Fruit fly (Drosophila melanogaster) whole organism, wandering third instar larva: Measurements from ENCODE around the gene dpr18.

ENCODE experiments used
- Abd-B ChIP-seq: fragments of >200 bp; optimal IDR thresholded peaks from 2 replicates; lab custom pipeline; 2017; ENCODE audit warnings: missing biosample characterization, missing genetic modification characterization
- CG32264 ChIP-seq: fragments of 200-800 bp; sonication (Bioruptor generic); optimal IDR thresholded peaks from 2 replicates; lab custom pipeline; 2016; ENCODE audit warnings: missing biosample characterization, missing genetic modification characterization
- CG9705 ChIP-seq: fragments of 200-800 bp; sonication (Bioruptor generic); optimal IDR thresholded peaks from 2 replicates; lab custom pipeline; 2018; ENCODE audit warnings: missing biosample characterization, mild to moderate bottlenecking, missing genetic modification characterization
- CrebA ChIP-seq: fragments of 200-800 bp; sonication (Bioruptor generic); optimal IDR thresholded peaks from 2 replicates; lab custom pipeline; 2016; ENCODE audit warnings: missing biosample characterization, mild to moderate bottlenecking, missing genetic modification characterization, borderline replicate concordance
- Dfd ChIP-seq: fragments of >200 bp; optimal IDR thresholded peaks from 2 replicates; lab custom pipeline; 2017; ENCODE audit warnings: missing biosample characterization, missing genetic modification characterization
- Dif ChIP-seq: fragments of 200-275, 200-300 bp; sonication (Bioruptor generic); optimal IDR thresholded peaks from 2 replicates; lab custom pipeline; 2018; ENCODE audit warnings: missing biosample characterization, missing genetic modification characterization; ENCODE audit not compliant: partially characterized antibody
- GATAd ChIP-seq: sonication (Bioruptor generic); optimal IDR thresholded peaks from 2 replicates; lab custom pipeline; 2016; ENCODE audit warnings: missing biosample characterization, missing genetic modification characterization
- HLH106 ChIP-seq: fragments of 200-800 bp; optimal IDR thresholded peaks from 3 replicates; lab custom pipeline; 2019; ENCODE audit warnings: missing biosample characterization, mild to moderate bottlenecking, missing genetic modification characterization, moderate library complexity
- Hnf4 ChIP-seq: fragments of 200-800 bp; sonication (Bioruptor generic); optimal IDR thresholded peaks from 2 replicates; lab custom pipeline; 2016; ENCODE audit warnings: missing biosample characterization, mild to moderate bottlenecking, missing genetic modification characterization
- Hr78 ChIP-seq: fragments of >200 bp; optimal IDR thresholded peaks from 2 replicates; lab custom pipeline; 2017; ENCODE audit warnings: missing biosample characterization, missing genetic modification characterization
- Hr83 ChIP-seq: fragments of 200-300 bp; sonication (Bioruptor generic); optimal IDR thresholded peaks from 2 replicates; lab custom pipeline; 2016; ENCODE audit warnings: missing biosample characterization, mild to moderate bottlenecking, missing genetic modification characterization, moderate library complexity; ENCODE audit not compliant: poor library complexity, severe bottlenecking
- Jra ChIP-seq: sonication (Bioruptor generic); optimal IDR thresholded peaks from 2 replicates; lab custom pipeline; 2016; ENCODE audit warnings: missing biosample characterization, missing genetic modification characterization
- Mio ChIP-seq: sonication (Bioruptor generic); optimal IDR thresholded peaks from 2 replicates; lab custom pipeline; 2016; ENCODE audit warnings: missing biosample characterization, missing genetic modification characterization
- Myc ChIP-seq: fragments of >200 bp; optimal IDR thresholded peaks from 2 replicates; lab custom pipeline; 2017
- N ChIP-seq: fragments of >200 bp; optimal IDR thresholded peaks from 2 replicates; lab custom pipeline; 2018; ENCODE audit warnings: missing biosample characterization, missing external identifiers, missing genetic modification characterization
- OdsH ChIP-seq: fragments of 200-800 bp; sonication (Bioruptor generic); optimal IDR thresholded peaks from 2 replicates; lab custom pipeline; 2016; ENCODE audit warnings: missing biosample characterization, mild to moderate bottlenecking, missing genetic modification characterization
- Rel ChIP-seq, 2 experiments: fragments of 200-800 bp; sonication (Bioruptor generic) in 1 of 2; optimal IDR thresholded peaks; 2 replicates in 1 of 2; 3 replicates in 1 of 2; lab custom pipeline; 2016 to 2019; ENCODE audit warnings: mild to moderate bottlenecking in 2 of 2, missing biosample characterization in 2 of 2, missing genetic modification characterization in 2 of 2, moderate library complexity in 1 of 2
- Sp1 ChIP-seq: fragments of 200-800 bp; sonication (Bioruptor generic); optimal IDR thresholded peaks from 3 replicates; lab custom pipeline; 2019; ENCODE audit warnings: missing biosample characterization, mild to moderate bottlenecking, missing genetic modification characterization, moderate library complexity
- Vsx2 ChIP-seq: fragments of 200-300, 225-300 bp; sonication (Bioruptor generic); optimal IDR thresholded peaks from 2 replicates; lab custom pipeline; 2018; ENCODE audit warnings: missing biosample characterization, missing genetic modification characterization; ENCODE audit not compliant: partially characterized antibody
- br ChIP-seq: fragments of 200-800 bp; sonication (Bioruptor generic); optimal IDR thresholded peaks from 2 replicates; lab custom pipeline; 2016; ENCODE audit warnings: missing biosample characterization, missing genetic modification characterization
- brk ChIP-seq: fragments of 200-800 bp; sonication (Bioruptor generic); optimal IDR thresholded peaks from 2 replicates; lab custom pipeline; 2016; ENCODE audit warnings: missing biosample characterization, mild to moderate bottlenecking, missing genetic modification characterization
- dl ChIP-seq, 2 experiments: fragments of 175-275, 200-275 bp in 1 of 2; fragments of 200-275 bp in 1 of 2; sonication (Bioruptor generic); optimal IDR thresholded peaks; lab custom pipeline; 2018; ENCODE audit warnings: mild to moderate bottlenecking in 2 of 2, missing biosample characterization in 2 of 2, missing genetic modification characterization in 2 of 2, moderate library complexity in 2 of 2; ENCODE audit not compliant: partially characterized antibody in 2 of 2, insufficient read depth in 1 of 2
- dmrt93B ChIP-seq: fragments of 200-800 bp; sonication (Bioruptor generic); optimal IDR thresholded peaks from 2 replicates; lab custom pipeline; 2018; ENCODE audit warnings: missing biosample characterization, mild to moderate bottlenecking, missing genetic modification characterization
- dsf ChIP-seq: sonication (Bioruptor generic); optimal IDR thresholded peaks from 2 replicates; lab custom pipeline; 2016; ENCODE audit warnings: missing biosample characterization, missing genetic modification characterization, borderline replicate concordance
- ey ChIP-seq: fragments of 200-800 bp; sonication (Bioruptor generic); optimal IDR thresholded peaks from 2 replicates; lab custom pipeline; 2016; ENCODE audit warnings: missing biosample characterization, missing genetic modification characterization
- foxo ChIP-seq, 2 experiments: fragments of 200-800 bp; sonication (Bioruptor generic); optimal IDR thresholded peaks; 2 replicates in 1 of 2; 3 replicates in 1 of 2; lab custom pipeline; 2016 to 2017; ENCODE audit warnings: missing biosample characterization in 2 of 2, missing genetic modification characterization in 2 of 2
- fru ChIP-seq: fragments of 200-800 bp; sonication (Bioruptor generic); optimal IDR thresholded peaks from 3 replicates; lab custom pipeline; 2016; ENCODE audit warnings: missing biosample characterization, mild to moderate bottlenecking, missing genetic modification characterization
- h ChIP-seq: fragments of 200-800 bp; sonication (Bioruptor generic); optimal IDR thresholded peaks from 3 replicates; lab custom pipeline; 2016; ENCODE audit warnings: missing biosample characterization, mild to moderate bottlenecking, missing genetic modification characterization
- jim ChIP-seq: fragments of 175-275, 200-325 bp; sonication (Bioruptor generic); optimal IDR thresholded peaks from 2 replicates; lab custom pipeline; 2016; ENCODE audit warnings: missing biosample characterization, mild to moderate bottlenecking, missing genetic modification characterization
- lola ChIP-seq: fragments of >200 bp; optimal IDR thresholded peaks from 2 replicates; lab custom pipeline; 2017; ENCODE audit warnings: missing biosample characterization, missing genetic modification characterization
- pan ChIP-seq: fragments of >200 bp; optimal IDR thresholded peaks from 2 replicates; lab custom pipeline; 2017
- psq ChIP-seq: fragments of 200-800 bp; sonication (Bioruptor generic); optimal IDR thresholded peaks from 3 replicates; lab custom pipeline; 2017; ENCODE audit warnings: missing biosample characterization, mild to moderate bottlenecking, missing genetic modification characterization, moderate library complexity
- rgr ChIP-seq: fragments of 200-800 bp; sonication (Bioruptor generic); optimal IDR thresholded peaks from 3 replicates; lab custom pipeline; 2016; ENCODE audit warnings: missing biosample characterization, mild to moderate bottlenecking, missing genetic modification characterization
- sage ChIP-seq: fragments of 200-800 bp; sonication (Bioruptor generic); optimal IDR thresholded peaks from 2 replicates; lab custom pipeline; 2016; ENCODE audit warnings: missing biosample characterization, mild to moderate bottlenecking, missing genetic modification characterization
- sv ChIP-seq: fragments of 200-800 bp; sonication (Bioruptor generic); optimal IDR thresholded peaks from 3 replicates; lab custom pipeline; 2016; ENCODE audit warnings: missing biosample characterization, missing genetic modification characterization
- tai ChIP-seq: sonication (Bioruptor generic); optimal IDR thresholded peaks from 2 replicates; lab custom pipeline; 2016; ENCODE audit warnings: missing biosample characterization, missing genetic modification characterization
- usp ChIP-seq: fragments of >200 bp; optimal IDR thresholded peaks from 2 replicates; lab custom pipeline; 2017; ENCODE audit warnings: missing biosample characterization, missing genetic modification characterization
- woc ChIP-seq: sonication (Bioruptor generic); optimal IDR thresholded peaks from 2 replicates; lab custom pipeline; 2016; ENCODE audit warnings: missing biosample characterization, mild to moderate bottlenecking, missing genetic modification characterization

dpr18 gene

DNA sequence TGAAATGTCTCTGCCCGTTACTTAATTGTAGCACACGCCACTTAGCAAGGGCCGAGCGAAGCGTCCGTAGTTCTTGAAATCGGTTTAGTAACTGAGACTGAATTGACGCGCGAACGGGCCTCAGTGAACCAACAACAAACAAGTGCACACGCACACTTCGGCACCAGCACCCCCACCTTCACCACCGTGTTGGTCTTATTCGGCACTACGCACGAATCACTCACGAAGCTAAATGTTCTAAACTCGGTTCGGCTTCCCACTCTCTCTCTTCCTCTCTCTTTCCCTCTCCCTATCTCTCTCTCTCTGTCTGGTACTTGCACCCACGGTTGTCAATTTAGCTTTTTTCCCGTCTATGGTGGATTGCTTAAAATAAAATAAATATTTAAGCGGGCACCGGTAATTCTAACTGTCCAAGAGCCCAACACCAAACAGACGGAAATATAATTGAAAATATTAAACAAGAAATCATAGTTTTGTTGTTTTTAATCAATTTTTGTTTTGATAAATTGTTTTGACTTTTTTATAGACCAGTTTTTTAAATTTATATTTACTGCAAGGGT lies 28.0 kb downstream of the dpr18 start, which contains the start of gene Tob:
TSS of gene Tob (minus strand) at position 65 of the 560 bp plus-strand sequence.
- TF ChIP-seq dmrt93B (GFP tag; lab: Kevin White, UChicago) (no peak), Hr83 (GFP tag; lab: Kevin White, UChicago) (no peak), Jra (GFP tag; lab: Kevin White, UChicago) (no peak), h (GFP tag; lab: Kevin White, UChicago) (peak; percentile 75), jim (GFP tag; lab: Kevin White, UChicago) (no peak), br (GFP tag; lab: Kevin White, UChicago) (peak; percentile 41), tai (GFP tag; lab: Kevin White, UChicago) (no peak), sv (GFP tag; lab: Kevin White, UChicago) (no peak), Dif (GFP tag; lab: Kevin White, UChicago) (peak; percentile 22), sage (GFP tag; lab: Kevin White, UChicago) (no peak), GATAd (no peak), fru (GFP tag; lab: Kevin White, UChicago) (peak; percentile 61), pan (lab: Kevin White, UChicago) (no peak), OdsH (GFP tag; lab: Kevin White, UChicago) (no peak), woc (GFP tag; lab: Kevin White, UChicago) (peak; percentile 78), Hnf4 (GFP tag; lab: Kevin White, UChicago) (peak; percentile 10), foxo (GFP tag; optimal IDR thresholded peaks at IDR 0.05; lab: Kevin White, UChicago) (peak in 1 of 2 experiments; percentile 29), N (GFP tag; lab: Kevin White, UChicago) (no peak), usp (no peak), brk (GFP tag; lab: Kevin White, UChicago) (no peak), CG9705 (GFP tag; lab: Kevin White, UChicago) (no peak), HLH106 (tag; lab: Kevin White, UChicago) (peak; percentile 12), rgr (GFP tag; lab: Kevin White, UChicago) (no peak), lola (no peak), dl (GFP tag; optimal IDR thresholded peaks at IDR 0.05; lab: Kevin White, UChicago; ENCODE audit: insufficient read depth in 1 of 2, partially characterized antibody in 2 of 2) (peak in 1 of 2 experiments; percentile 27), Vsx2 (no peak), Rel (GFP tag; optimal IDR thresholded peaks at IDR 0.05; lab: Kevin White, UChicago) (no peak), Rel (tag; optimal IDR thresholded peaks at IDR 0.05; lab: Kevin White, UChicago) (peak; percentile 7), Mio (GFP tag; lab: Kevin White, UChicago) (no peak), CrebA (GFP tag; lab: Kevin White, UChicago) (no peak), Dfd (GFP tag; lab: Kevin White, UChicago) (no peak), Sp1 (GFP tag; lab: Kevin White, UChicago) (no peak), Abd-B (GFP tag; lab: Kevin White, UChicago) (no peak), psq (GFP tag; lab: Kevin White, UChicago) (peak; percentile 8), ey (peak; percentile 37), dsf (no peak), Hr78 (GFP tag; lab: Kevin White, UChicago) (no peak), CG32264 (GFP tag; lab: Kevin White, UChicago) (no peak), Myc (lab: Kevin White, UChicago) (peak; percentile 67)

DNA sequence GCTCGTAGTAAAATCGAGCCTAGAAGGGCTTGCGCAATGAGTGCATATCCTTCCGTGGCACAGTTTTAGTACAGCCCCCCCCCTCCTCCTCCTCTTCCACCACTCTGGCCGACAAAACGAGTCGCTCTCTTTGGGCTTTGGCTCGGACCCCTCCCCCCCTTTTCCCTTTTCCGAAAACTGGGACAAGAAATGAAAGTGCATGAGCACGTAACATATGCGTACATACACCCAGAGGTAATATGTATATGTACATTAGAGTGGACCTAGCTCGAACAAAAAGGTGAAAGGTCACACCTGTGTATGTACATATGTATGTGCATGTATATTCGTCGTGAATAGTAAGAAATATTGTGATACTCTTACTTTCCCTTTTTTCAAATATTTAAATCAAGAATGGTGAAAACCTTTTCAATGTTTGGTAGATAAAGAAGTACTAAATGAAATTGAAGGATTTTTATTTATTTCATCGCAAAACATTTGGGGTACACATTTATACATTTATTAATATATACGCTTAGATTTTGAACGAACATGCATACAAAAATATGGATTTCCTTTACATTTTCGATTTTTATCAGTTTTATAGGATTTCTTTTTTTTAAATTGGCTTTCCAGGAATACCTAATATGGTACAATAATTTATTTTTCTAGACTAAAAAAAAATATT lies 29.2 kb downstream of the dpr18 start:
- no peak for TF ChIP-seq Dfd (GFP tag; lab: Kevin White, UChicago)
- no peak for TF ChIP-seq sv (GFP tag; lab: Kevin White, UChicago)
- TF ChIP-seq tai (GFP tag; lab: Kevin White, UChicago) = no peak
- no peak for TF ChIP-seq Dif (GFP tag; lab: Kevin White, UChicago)
- no peak for TF ChIP-seq br (GFP tag; lab: Kevin White, UChicago)
- TF ChIP-seq ey = no peak
- TF ChIP-seq foxo (GFP tag; optimal IDR thresholded peaks at IDR 0.05; lab: Kevin White, UChicago) = peak in 1 of 2 experiments; percentile 12
- peak; percentile 16 for TF ChIP-seq psq (GFP tag; lab: Kevin White, UChicago)
- TF ChIP-seq dsf = no peak
- no peak for TF ChIP-seq sage (GFP tag; lab: Kevin White, UChicago)
- TF ChIP-seq Jra (GFP tag; lab: Kevin White, UChicago) = no peak
- TF ChIP-seq fru (GFP tag; lab: Kevin White, UChicago) = peak; percentile 14
- TF ChIP-seq Myc (lab: Kevin White, UChicago) = no peak
